Worm (Caenorhabditis elegans) whole organism, young adult: ENCODE results near the gene F44E2.6.

Experiments used
- B0035.1 ChIP-seq: sonication (generic microtip); optimal IDR thresholded peaks from 2 replicates; lab custom pipeline; 2016; ENCODE audit warnings: missing genetic modification characterization, mild to moderate bottlenecking, missing compliant biosample characterization, missing genotype, missing genetic modification reagents
- C06A6.2 ChIP-seq: fragments of 200-800 bp; sonication (Bioruptor generic); conservative IDR thresholded peaks from 2 replicates; pipeline ENCODE4 v1.3.6; 2022; ENCODE audit warnings: missing genetic modification characterization, missing compliant biosample characterization
- F22D6.2 ChIP-seq: sonication (generic microtip); optimal IDR thresholded peaks from 2 replicates; lab custom pipeline; 2016; ENCODE audit warnings: mild to moderate bottlenecking, missing genetic modification characterization, missing compliant biosample characterization
- F23B12.7 ChIP-seq: sonication (generic microtip); optimal IDR thresholded peaks from 2 replicates; lab custom pipeline; 2017; ENCODE audit warnings: missing genetic modification characterization, mild to moderate bottlenecking, missing compliant biosample characterization, antibody characterized with exemption, moderate library complexity; ENCODE audit not compliant: insufficient read depth
- F33H1.4 ChIP-seq: fragments of 200-800 bp; sonication (Bioruptor generic); IDR thresholded peaks from 2 replicates; pipeline ENCODE4 v1.3.6; 2022; ENCODE audit warnings: missing genetic modification reagents, missing genetic modification characterization, missing compliant biosample characterization
- F39B2.1 ChIP-seq: fragments of 200-800 bp; sonication (Bioruptor generic); IDR thresholded peaks from 2 replicates; pipeline ENCODE4 v1.3.6; 2022; ENCODE audit warnings: missing genetic modification reagents, missing genetic modification characterization, missing compliant biosample characterization
- F49E8.2 ChIP-seq: sonication (generic microtip); optimal IDR thresholded peaks from 3 replicates; lab custom pipeline; 2017; ENCODE audit warnings: missing genetic modification characterization, mild to moderate bottlenecking, missing compliant biosample characterization, antibody characterized with exemption, moderate library complexity; ENCODE audit not compliant: insufficient read depth
- F57A8.1 ChIP-seq: fragments of 200-800 bp; sonication (Bioruptor generic); optimal IDR thresholded peaks from 2 replicates; lab custom pipeline; 2018; ENCODE audit warnings: mild to moderate bottlenecking, missing genetic modification characterization, moderate library complexity, missing compliant biosample characterization
- F57C9.4 ChIP-seq: sonication (generic microtip); optimal IDR thresholded peaks from 2 replicates; lab custom pipeline; 2017; ENCODE audit warnings: mild to moderate bottlenecking, missing genetic modification characterization, missing compliant biosample characterization
- T26A5.8 ChIP-seq: sonication (generic microtip); optimal IDR thresholded peaks from 2 replicates; lab custom pipeline; 2016; ENCODE audit warnings: missing genetic modification characterization, missing compliant biosample characterization
- Y53F4B.3 ChIP-seq: fragments of 200-800 bp; sonication (Bioruptor generic); IDR thresholded peaks from 2 replicates; pipeline ENCODE4 v1.3.6; 2022; ENCODE audit warnings: missing genetic modification reagents, missing genetic modification characterization, missing compliant biosample characterization
- Y67H2A.10 ChIP-seq: fragments of 200-800 bp; sonication (Bioruptor generic); conservative IDR thresholded peaks from 2 replicates; pipeline ENCODE4 v1.3.6; 2022; ENCODE audit warnings: missing genetic modification reagents, missing genetic modification characterization, missing compliant biosample characterization
- ZK185.1 ChIP-seq: sonication (generic microtip); optimal IDR thresholded peaks from 2 replicates; lab custom pipeline; 2016; ENCODE audit warnings: mild to moderate bottlenecking, missing genetic modification characterization, missing compliant biosample characterization; ENCODE audit not compliant: poor library complexity, severe bottlenecking
- akir-1 ChIP-seq: fragments of 200-800 bp; sonication (Bioruptor generic); optimal IDR thresholded peaks from 2 replicates; lab custom pipeline; 2018; ENCODE audit warnings: mild to moderate bottlenecking, missing genetic modification characterization, moderate library complexity, missing compliant biosample characterization
- aptf-3 ChIP-seq: fragments of 200-800 bp; sonication (Bioruptor generic); IDR thresholded peaks from 2 replicates; pipeline ENCODE4 v1.3.6; 2022; ENCODE audit warnings: missing genetic modification characterization, missing compliant biosample characterization
- attf-3 ChIP-seq: fragments of 200-800 bp; sonication (Bioruptor generic); conservative IDR thresholded peaks from 2 replicates; pipeline ENCODE4 v1.3.6; 2022; ENCODE audit warnings: missing genetic modification reagents, missing genetic modification characterization, missing compliant biosample characterization
- ceh-58 ChIP-seq: fragments of 200-800 bp; sonication (Bioruptor generic); IDR thresholded peaks from 2 replicates; pipeline ENCODE4 v1.3.6; 2022; ENCODE audit warnings: missing genetic modification characterization, missing compliant biosample characterization
- ceh-79 ChIP-seq: sonication (generic microtip); optimal IDR thresholded peaks from 2 replicates; lab custom pipeline; 2017; ENCODE audit warnings: mild to moderate bottlenecking, missing genetic modification characterization, missing compliant biosample characterization
- ceh-91 ChIP-seq: fragments of 200-800 bp; sonication (Bioruptor generic); IDR thresholded peaks from 2 replicates; pipeline ENCODE4 v1.3.6; 2022; ENCODE audit warnings: missing genetic modification reagents, missing genetic modification characterization, missing compliant biosample characterization
- die-1 ChIP-seq: sonication (generic microtip); optimal IDR thresholded peaks from 2 replicates; lab custom pipeline; 2016; ENCODE audit warnings: missing genotype, mild to moderate bottlenecking, missing genetic modification characterization, missing compliant biosample characterization
- egrh-3 ChIP-seq: fragments of 200-800 bp; sonication (Bioruptor generic); IDR thresholded peaks from 2 replicates; pipeline ENCODE4 v1.3.6; 2022; ENCODE audit warnings: missing genetic modification reagents, missing genetic modification characterization, missing compliant biosample characterization
- ekl-4 ChIP-seq: fragments of 200-800 bp; sonication (Bioruptor generic); IDR thresholded peaks from 2 replicates; pipeline ENCODE4 v1.3.6; 2022; ENCODE audit warnings: missing genetic modification reagents, missing genetic modification characterization, missing compliant biosample characterization
- ets-4 ChIP-seq: fragments of 200-800 bp; sonication (Bioruptor generic); optimal IDR thresholded peaks from 2 replicates; lab custom pipeline; 2018; ENCODE audit warnings: mild to moderate bottlenecking, missing genetic modification characterization, missing compliant biosample characterization
- gei-17 ChIP-seq: fragments of 200-800 bp; sonication (Bioruptor generic); optimal IDR thresholded peaks from 2 replicates; lab custom pipeline; 2018; ENCODE audit warnings: mild to moderate bottlenecking, missing genetic modification characterization, missing compliant biosample characterization
- hlh-26 ChIP-seq: fragments of 200-800 bp; sonication (Bioruptor generic); conservative IDR thresholded peaks from 2 replicates; pipeline ENCODE4 v1.3.6; 2022; ENCODE audit warnings: missing genetic modification reagents, missing genetic modification characterization, missing compliant biosample characterization
- hsf-1 ChIP-seq: fragments of 200-800 bp; sonication (Bioruptor generic); IDR thresholded peaks from 2 replicates; pipeline ENCODE4 v1.3.6; 2022; ENCODE audit warnings: missing genetic modification reagents, missing genetic modification characterization, missing compliant biosample characterization
- lag-1 ChIP-seq: fragments of 200-800 bp; sonication (Bioruptor generic); IDR thresholded peaks from 2 replicates; pipeline ENCODE4 v1.3.6; 2022; ENCODE audit warnings: missing genetic modification reagents, missing genetic modification characterization, missing compliant biosample characterization
- lin-26 ChIP-seq: fragments of 200-800 bp; sonication (Bioruptor generic); IDR thresholded peaks from 2 replicates; pipeline ENCODE4 v1.3.6; 2022; ENCODE audit warnings: missing genetic modification reagents, missing genetic modification characterization, missing compliant biosample characterization
- lsl-1 ChIP-seq: fragments of 200-800 bp; sonication (Bioruptor generic); optimal IDR thresholded peaks from 2 replicates; lab custom pipeline; 2018; ENCODE audit warnings: mild to moderate bottlenecking, missing genetic modification characterization, moderate library complexity, missing compliant biosample characterization
- madf-3 ChIP-seq: fragments of 200-800 bp; sonication (Bioruptor generic); IDR thresholded peaks from 2 replicates; pipeline ENCODE4 v1.3.6; 2022; ENCODE audit warnings: missing genetic modification reagents, missing genetic modification characterization, missing compliant biosample characterization
- madf-6 ChIP-seq: fragments of 200-800 bp; sonication (Bioruptor generic); IDR thresholded peaks from 2 replicates; pipeline ENCODE4 v1.3.6; 2022; ENCODE audit warnings: missing genetic modification reagents, missing genetic modification characterization, missing compliant biosample characterization
- madf-8 ChIP-seq: fragments of 200-800 bp; sonication (Bioruptor generic); conservative IDR thresholded peaks from 2 replicates; pipeline ENCODE4 v1.3.6; 2022; ENCODE audit warnings: missing genetic modification reagents, missing genetic modification characterization, missing compliant biosample characterization
- mel-28 ChIP-seq: sonication (generic microtip); optimal IDR thresholded peaks from 2 replicates; lab custom pipeline; 2016; ENCODE audit warnings: borderline replicate concordance, mild to moderate bottlenecking, missing genetic modification characterization, missing compliant biosample characterization
- mes-4 ChIP-seq: sonication (generic microtip); optimal IDR thresholded peaks from 2 replicates; lab custom pipeline; 2016; ENCODE audit warnings: missing genotype, missing genetic modification characterization, missing compliant biosample characterization
- nfya-2 ChIP-seq: fragments of 200-800 bp; sonication (Bioruptor generic); IDR thresholded peaks from 2 replicates; pipeline ENCODE4 v1.3.6; 2022; ENCODE audit warnings: missing genetic modification reagents, missing genetic modification characterization, missing compliant biosample characterization
- nhr-80 ChIP-seq: sonication (generic microtip); optimal IDR thresholded peaks from 2 replicates; lab custom pipeline; 2016; ENCODE audit warnings: missing genetic modification characterization, missing compliant biosample characterization
- sdz-38 ChIP-seq: sonication (generic microtip); optimal IDR thresholded peaks from 2 replicates; lab custom pipeline; 2016; ENCODE audit warnings: missing genotype, missing genetic modification characterization, missing compliant biosample characterization
- tbp1 ChIP-seq: fragments of 200-800 bp; sonication (Bioruptor generic); optimal IDR thresholded peaks from 2 replicates; lab custom pipeline; 2018; ENCODE audit warnings: mild to moderate bottlenecking, missing genetic modification characterization, missing compliant biosample characterization
- unc-62 ChIP-seq: fragments of 150-350 bp; optimal IDR thresholded peaks from 2 replicates; lab custom pipeline; 2014; ENCODE audit warnings: missing biosample characterization, missing genetic modification reagents, missing genetic modification characterization
- zim-3 ChIP-seq: sonication (generic microtip); optimal IDR thresholded peaks from 2 replicates; lab custom pipeline; 2017; ENCODE audit warnings: mild to moderate bottlenecking, missing genetic modification characterization, moderate library complexity, missing compliant biosample characterization
- ztf-18 ChIP-seq: sonication (generic microtip); optimal IDR thresholded peaks from 2 replicates; lab custom pipeline; 2016; ENCODE audit warnings: missing genotype, mild to moderate bottlenecking, missing genetic modification characterization, missing compliant biosample characterization
- ztf-22 ChIP-seq: fragments of 200-800 bp; sonication (Bioruptor generic); optimal IDR thresholded peaks from 2 replicates; lab custom pipeline; 2018; ENCODE audit warnings: mild to moderate bottlenecking, missing genetic modification characterization, moderate library complexity, missing compliant biosample characterization
- ztf-26 ChIP-seq: sonication (generic microtip); optimal IDR thresholded peaks from 2 replicates; lab custom pipeline; 2017; ENCODE audit warnings: missing genetic modification characterization, missing compliant biosample characterization
- ztf-28 ChIP-seq: fragments of 200-800 bp; sonication (Bioruptor generic); IDR thresholded peaks from 2 replicates; pipeline ENCODE4 v1.3.6; 2022; ENCODE audit warnings: missing genetic modification reagents, missing genetic modification characterization, missing compliant biosample characterization
- ztf-3 ChIP-seq: fragments of 200-800 bp; sonication (Bioruptor generic); optimal IDR thresholded peaks from 2 replicates; lab custom pipeline; 2018; ENCODE audit warnings: mild to moderate bottlenecking, missing genetic modification characterization, missing compliant biosample characterization
- ztf-6 ChIP-seq: fragments of 200-800 bp; sonication (Bioruptor generic); IDR thresholded peaks from 2 replicates; pipeline ENCODE4 v1.3.6; 2022; ENCODE audit warnings: missing genetic modification reagents, missing genetic modification characterization, missing compliant biosample characterization

F44E2.6 gene

ce11 chrIII:8869663-8870062 is 24.6 kb upstream of the F44E2.6 start:
- TF ChIP-seq tbp1 (GFP tag; lab: Kevin White, UChicago) (no peak), nhr-80 (tag; lab: Kevin White, UChicago) (no peak), mes-4 (no peak), ceh-58 (GFP tag; lab: Robert Waterston, UW) (no peak), die-1 (tag; lab: Kevin White, UChicago) (no peak), madf-3 (GFP tag; lab: Robert Waterston, UW) (no peak), lin-26 (GFP tag; lab: Robert Waterston, UW) (no peak), akir-1 (GFP tag; lab: Kevin White, UChicago) (no peak), Y53F4B.3 (GFP tag; lab: Robert Waterston, UW) (no peak), sdz-38 (tag; lab: Kevin White, UChicago) (no peak)

- TF ChIP-seq ztf-18 (no peak), lin-26 (GFP tag; lab: Robert Waterston, UW) (no peak), aptf-3 (GFP tag; lab: Robert Waterston, UW) (no peak), madf-8 (no peak), F33H1.4 (GFP tag; lab: Robert Waterston, UW) (no peak), lsl-1 (GFP tag; lab: Kevin White, UChicago) (no peak), gei-17 (GFP tag; lab: Kevin White, UChicago) (no peak), mes-4 (no peak), attf-3 (no peak), B0035.1 (tag; lab: Kevin White, UChicago) (no peak), ekl-4 (no peak), F57C9.4 (no peak), egrh-3 (GFP tag; lab: Robert Waterston, UW) (no peak), C06A6.2 (GFP tag; lab: Robert Waterston, UW) (no peak), lag-1 (GFP tag; lab: Robert Waterston, UW) (no peak), T26A5.8 (tag; lab: Kevin White, UChicago) (no peak), madf-6 (GFP tag; lab: Robert Waterston, UW) (no peak), zim-3 (tag; lab: Kevin White, UChicago) (peak; percentile 75), nhr-80 (tag; lab: Kevin White, UChicago) (peak; percentile 90), Y53F4B.3 (GFP tag; lab: Robert Waterston, UW) (no peak), ets-4 (GFP tag; lab: Kevin White, UChicago) (no peak), ztf-28 (GFP tag; lab: Robert Waterston, UW) (no peak), F23B12.7 (peak; percentile 12), F57A8.1 (GFP tag; lab: Kevin White, UChicago) (no peak), ceh-91 (GFP tag; lab: Robert Waterston, UW) (no peak), unc-62 (GFP tag; lab: Kevin White, UChicago) (peak; percentile 31), ztf-26 (tag; lab: Kevin White, UChicago) (no peak), ZK185.1 (tag; lab: Kevin White, UChicago) (no peak), mel-28 (tag; lab: Kevin White, UChicago) (no peak), F39B2.1 (no peak), ceh-79 (tag; lab: Kevin White, UChicago) (no peak), ztf-3 (no peak), Y67H2A.10 (GFP tag; lab: Robert Waterston, UW) (no peak), nfya-2 (GFP tag; lab: Robert Waterston, UW) (no peak), F22D6.2 (no peak), F49E8.2 (tag; lab: Kevin White, UChicago) (no peak), madf-3 (GFP tag; lab: Robert Waterston, UW) (no peak), ztf-22 (GFP tag; lab: Kevin White, UChicago) (no peak), hsf-1 (GFP tag; lab: Robert Waterston, UW) (no peak), ztf-6 (GFP tag; lab: Robert Waterston, UW) (no peak), hlh-26 (no peak)
Measured at ce11 chrIII:8867922-8868655, 23.1 kb upstream of the F44E2.6 start.
